Worm (Caenorhabditis elegans) whole organism, early embryonic: ENCODE data around the gene F10C1.9.

Experiments used
- F13C5.2 ChIP-seq: sonication (generic microtip); optimal IDR thresholded peaks from 2 replicates; lab custom pipeline; 2017; ENCODE audit warnings: mild to moderate bottlenecking, missing genetic modification characterization, inconsistent platforms, missing compliant biosample characterization
- ama-1 ChIP-seq: fragments of 150-350 bp; optimal IDR thresholded peaks from 2 replicates; lab custom pipeline; 2014
- ceh-13 ChIP-seq: fragments of 200-800 bp; sonication (Bioruptor generic); optimal IDR thresholded peaks from 2 replicates; lab custom pipeline; 2018; ENCODE audit warnings: mild to moderate bottlenecking, missing genetic modification characterization, missing compliant biosample characterization
- ceh-36 ChIP-seq: sonication (generic microtip); optimal IDR thresholded peaks from 2 replicates; lab custom pipeline; 2016; ENCODE audit warnings: missing genetic modification characterization, inconsistent platforms, missing compliant biosample characterization
- ets-7 ChIP-seq: sonication (generic microtip); optimal IDR thresholded peaks from 2 replicates; lab custom pipeline; 2016; ENCODE audit warnings: missing genotype, missing genetic modification characterization, missing compliant biosample characterization
- flt-1 ChIP-seq: fragments of 200-800 bp; sonication (Bioruptor generic); IDR thresholded peaks from 2 replicates; pipeline ENCODE4 v1.3.6; 2022; ENCODE audit warnings: missing genetic modification characterization, missing compliant biosample characterization
- hmbx-1 ChIP-seq: sonication (generic microtip); optimal IDR thresholded peaks from 2 replicates; lab custom pipeline; 2016; ENCODE audit warnings: mild to moderate bottlenecking, missing genetic modification characterization, missing compliant biosample characterization
- hmg-4 ChIP-seq: fragments of 200-800 bp; sonication (Bioruptor generic); optimal IDR thresholded peaks from 2 replicates; lab custom pipeline; 2018; ENCODE audit warnings: mild to moderate bottlenecking, missing genetic modification characterization, missing compliant biosample characterization
- hnd-1 ChIP-seq: sonication (generic microtip); optimal IDR thresholded peaks from 2 replicates; lab custom pipeline; 2016; ENCODE audit warnings: missing genetic modification characterization, missing compliant biosample characterization
- pes-1 ChIP-seq: fragments of 200-800 bp; sonication (Bioruptor generic); IDR thresholded peaks from 2 replicates; pipeline ENCODE4 v1.3.6; 2022; ENCODE audit warnings: missing genetic modification reagents, missing genetic modification characterization, missing compliant biosample characterization
- scrt-1 ChIP-seq: fragments of 200-800 bp; sonication (Bioruptor generic); IDR thresholded peaks from 2 replicates; pipeline ENCODE4 v1.3.6; 2022; ENCODE audit warnings: missing genetic modification characterization, missing compliant biosample characterization
- sea-1 ChIP-seq: fragments of 200-800 bp; sonication (Bioruptor generic); conservative IDR thresholded peaks from 2 replicates; pipeline ENCODE4 v1.3.6; 2022; ENCODE audit warnings: missing genetic modification characterization, missing compliant biosample characterization
- tbx-37 ChIP-seq: fragments of 200-800 bp; sonication (Bioruptor generic); conservative IDR thresholded peaks from 2 replicates; pipeline ENCODE4 v1.3.6; 2022; ENCODE audit warnings: missing genetic modification reagents, missing genetic modification characterization, missing compliant biosample characterization
- tra-4 ChIP-seq: sonication (generic microtip); optimal IDR thresholded peaks from 2 replicates; lab custom pipeline; 2017; ENCODE audit warnings: missing genetic modification characterization, missing compliant biosample characterization

DNA sequence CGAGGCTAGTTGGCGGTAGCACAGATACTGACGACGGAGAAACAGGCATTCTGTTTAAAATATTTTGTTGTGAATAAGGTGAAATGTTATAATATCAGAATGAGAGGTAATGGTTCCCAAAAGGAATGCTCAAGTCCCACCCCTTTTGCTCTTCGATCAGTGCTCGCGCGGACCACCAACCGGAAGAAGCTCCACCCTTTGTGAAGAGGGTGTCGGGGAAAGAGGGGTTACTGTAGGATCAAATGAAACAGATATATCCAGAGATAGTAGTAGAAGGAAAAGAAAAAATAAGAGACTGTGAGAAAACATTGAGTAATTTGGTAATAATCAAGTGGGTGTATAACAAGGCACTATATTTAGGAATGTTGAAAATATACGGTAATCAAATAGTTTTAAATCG is 29.0 kb upstream of the F10C1.9 start, which contains the start of the genes dmd-5 and F10C1.1:
- TF ChIP-seq ceh-13 = no peak
- no peak for TF ChIP-seq tbx-37 (GFP tag; lab: Robert Waterston, UW)
- no peak for TF ChIP-seq hmg-4 (GFP tag; lab: Kevin White, UChicago)
- TF ChIP-seq ama-1 = no peak
- no peak for TF ChIP-seq flt-1 (GFP tag; lab: Robert Waterston, UW)
- TF ChIP-seq pes-1 (GFP tag; lab: Robert Waterston, UW) = no peak
- TF ChIP-seq sea-1 = no peak
- TF ChIP-seq hmbx-1 = no peak
- TF ChIP-seq hnd-1 = no peak
- no peak for TF ChIP-seq ceh-36
- TF ChIP-seq F13C5.2 (tag; lab: Kevin White, UChicago) = no peak
- no peak for TF ChIP-seq ets-7 (tag; lab: Kevin White, UChicago)
- TF ChIP-seq scrt-1 (GFP tag; lab: Robert Waterston, UW) = no peak
- no peak for TF ChIP-seq tra-4 (tag; lab: Kevin White, UChicago)
